Fruit fly (Drosophila melanogaster) whole organism, embryonic: Measurements from ENCODE around the gene CG18598.

Source experiments
- ATbp ChIP-seq: fragments of 200-800 bp; sonication (Bioruptor generic); optimal IDR thresholded peaks from 2 replicates; lab custom pipeline; 2017; ENCODE audit warnings: missing biosample characterization, mild to moderate bottlenecking, missing genetic modification characterization, missing genetic modification reagents
- BEAF-32 ChIP-seq: fragments of 200-800 bp; sonication (Bioruptor generic); optimal IDR thresholded peaks from 3 replicates; lab custom pipeline; 2017; ENCODE audit warnings: missing biosample characterization, missing genetic modification characterization, mild to moderate bottlenecking, moderate library complexity, missing genetic modification reagents
- C15 ChIP-seq: fragments of 200-800 bp; sonication (Bioruptor generic); IDR thresholded peaks from 3 replicates; pipeline ENCODE4 v1.3.6; 2022; ENCODE audit warnings: missing biosample characterization, missing genetic modification characterization
- CG12299 ChIP-seq: fragments of 200-800 bp; sonication (Bioruptor generic); optimal IDR thresholded peaks from 2 replicates; lab custom pipeline; 2018; ENCODE audit warnings: missing biosample characterization, mild to moderate bottlenecking, missing genetic modification characterization
- CG12391 ChIP-seq: fragments of 200-800 bp; sonication (Bioruptor generic); optimal IDR thresholded peaks from 3 replicates; lab custom pipeline; 2018; ENCODE audit warnings: missing biosample characterization, mild to moderate bottlenecking, missing genetic modification characterization, moderate library complexity
- CG12769 ChIP-seq: fragments of 200-800 bp; sonication (Bioruptor generic); optimal IDR thresholded peaks from 2 replicates; lab custom pipeline; 2019; ENCODE audit warnings: missing biosample characterization, mild to moderate bottlenecking, missing genetic modification characterization, moderate library complexity
- CG13123 ChIP-seq: fragments of 200-800 bp; sonication (Bioruptor generic); optimal IDR thresholded peaks from 2 replicates; lab custom pipeline; 2016; ENCODE audit warnings: missing biosample characterization, missing genetic modification characterization
- CG13296 ChIP-seq: fragments of 200-800 bp; sonication (Bioruptor generic); optimal IDR thresholded peaks from 3 replicates; lab custom pipeline; 2018; ENCODE audit warnings: missing biosample characterization, mild to moderate bottlenecking, missing genetic modification characterization
- CG14441 ChIP-seq: fragments of 200-800 bp; sonication (Bioruptor generic); IDR thresholded peaks from 2 replicates; pipeline ENCODE4 v1.3.6; 2022; ENCODE audit warnings: missing biosample characterization, missing genetic modification characterization
- CG14710 ChIP-seq: fragments of 200-800 bp; sonication (Bioruptor generic); optimal IDR thresholded peaks from 3 replicates; lab custom pipeline; 2019; ENCODE audit warnings: missing biosample characterization, mild to moderate bottlenecking, missing genetic modification characterization, moderate library complexity
- CG14965 ChIP-seq: fragments of 200-800 bp; sonication (Bioruptor generic); optimal IDR thresholded peaks from 2 replicates; lab custom pipeline; 2016; ENCODE audit warnings: missing biosample characterization, missing genetic modification characterization, borderline replicate concordance
- CG15601 ChIP-seq: fragments of 200-800 bp; sonication (Bioruptor generic); optimal IDR thresholded peaks from 3 replicates; lab custom pipeline; 2019; ENCODE audit warnings: missing biosample characterization, mild to moderate bottlenecking, missing genetic modification characterization, moderate library complexity
- CG16863 ChIP-seq: fragments of 200-800 bp; sonication (Bioruptor generic); optimal IDR thresholded peaks from 3 replicates; lab custom pipeline; 2016; ENCODE audit warnings: missing biosample characterization, missing genetic modification characterization
- CG17361 ChIP-seq: fragments of 200-800 bp; sonication (Bioruptor generic); IDR thresholded peaks from 3 replicates; pipeline ENCODE4 v1.3.6; 2022; ENCODE audit warnings: missing biosample characterization, missing genetic modification characterization
- CG17802 ChIP-seq: fragments of 200-800 bp; sonication (Bioruptor generic); optimal IDR thresholded peaks from 2 replicates; lab custom pipeline; 2018; ENCODE audit warnings: missing biosample characterization, mild to moderate bottlenecking, missing genetic modification characterization, moderate library complexity
- CG17912 ChIP-seq: fragments of 200-800 bp; sonication (Bioruptor generic); optimal IDR thresholded peaks from 2 replicates; lab custom pipeline; 2018; ENCODE audit warnings: missing biosample characterization, mild to moderate bottlenecking, missing genetic modification characterization
- CG18476 ChIP-seq: fragments of 200-800 bp; sonication (Bioruptor generic); optimal IDR thresholded peaks from 2 replicates; lab custom pipeline; 2016; ENCODE audit warnings: missing biosample characterization, mild to moderate bottlenecking, missing genetic modification characterization
- CG32767 ChIP-seq: fragments of 200-800 bp; sonication (Bioruptor generic); IDR thresholded peaks from 2 replicates; pipeline ENCODE4 v1.3.6; 2022; ENCODE audit warnings: missing biosample characterization, missing genetic modification characterization
- CG34224 ChIP-seq: fragments of 200-800 bp; sonication (Bioruptor generic); IDR thresholded peaks from 3 replicates; pipeline ENCODE4 v1.3.6; 2022; ENCODE audit warnings: missing biosample characterization, missing genetic modification characterization; ENCODE audit not compliant: partially characterized antibody
- CG34422 ChIP-seq: fragments of 200-800 bp; sonication (Bioruptor generic); IDR thresholded peaks from 3 replicates; pipeline ENCODE4 v1.3.6; 2022; ENCODE audit warnings: missing biosample characterization, missing genetic modification characterization
- CG42726 ChIP-seq: fragments of 200-800 bp; sonication (Bioruptor generic); IDR thresholded peaks from 2 replicates; pipeline ENCODE4 v1.3.6; 2022; ENCODE audit warnings: missing biosample characterization, missing genetic modification characterization; ENCODE audit not compliant: partially characterized antibody
- CG4404 ChIP-seq: fragments of 200-800 bp; sonication (Bioruptor generic); IDR thresholded peaks from 2 replicates; pipeline ENCODE4 v1.3.6; 2022; ENCODE audit warnings: missing biosample characterization, missing genetic modification characterization
- CG4424 ChIP-seq: fragments of 200-800 bp; sonication (Bioruptor generic); optimal IDR thresholded peaks from 3 replicates; lab custom pipeline; 2016; ENCODE audit warnings: missing biosample characterization, missing genetic modification characterization
- CG4854 ChIP-seq: fragments of 200-800 bp; sonication (Bioruptor generic); optimal IDR thresholded peaks from 2 replicates; lab custom pipeline; 2016; ENCODE audit warnings: missing biosample characterization, missing genetic modification characterization, inconsistent platforms
- CG5953 ChIP-seq: fragments of 200-800 bp; sonication (Bioruptor generic); IDR thresholded peaks from 2 replicates; pipeline ENCODE4 v1.3.6; 2022; ENCODE audit warnings: missing biosample characterization, missing genetic modification characterization
- CG6272 ChIP-seq: fragments of 200-800 bp; sonication (Bioruptor generic); IDR thresholded peaks from 2 replicates; pipeline ENCODE4 v1.3.6; 2022; ENCODE audit warnings: missing biosample characterization, missing genetic modification characterization
- CG7928 ChIP-seq: fragments of 200-800 bp; sonication (Bioruptor generic); optimal IDR thresholded peaks from 2 replicates; lab custom pipeline; 2017; ENCODE audit warnings: missing biosample characterization, mild to moderate bottlenecking, missing genetic modification characterization
- Dip2 ChIP-seq: fragments of 200-800 bp; sonication (Bioruptor generic); IDR thresholded peaks from 2 replicates; pipeline ENCODE4 v1.3.6; 2022; ENCODE audit warnings: missing biosample characterization, missing genetic modification characterization
- Doc2 ChIP-seq: fragments of 200-800 bp; sonication (Bioruptor generic); IDR thresholded peaks from 2 replicates; pipeline ENCODE4 v1.3.6; 2022; ENCODE audit warnings: missing biosample characterization, missing genetic modification characterization
- NC2β ChIP-seq: fragments of 200-800 bp; sonication (Bioruptor generic); optimal IDR thresholded peaks from 2 replicates; lab custom pipeline; 2016; ENCODE audit warnings: missing biosample characterization, missing genetic modification characterization
- Nf-YC ChIP-seq: fragments of 200-800 bp; optimal IDR thresholded peaks from 3 replicates; lab custom pipeline; 2019; ENCODE audit warnings: missing biosample characterization, mild to moderate bottlenecking, missing genetic modification characterization, moderate library complexity
- NfI ChIP-seq: fragments of 200-800 bp; sonication (Bioruptor generic); optimal IDR thresholded peaks from 3 replicates; lab custom pipeline; 2018; ENCODE audit warnings: missing biosample characterization, mild to moderate bottlenecking, missing genetic modification characterization, moderate library complexity
- Side ChIP-seq: fragments of 200-800 bp; sonication (Bioruptor generic); optimal IDR thresholded peaks from 2 replicates; lab custom pipeline; 2016; ENCODE audit warnings: missing biosample characterization, missing genetic modification characterization
- Sry-β ChIP-seq: fragments of 200-800 bp; sonication (Bioruptor generic); optimal IDR thresholded peaks from 2 replicates; lab custom pipeline; 2018; ENCODE audit warnings: missing biosample characterization, mild to moderate bottlenecking, missing genetic modification characterization, moderate library complexity
- Sry-δ ChIP-seq: fragments of 200-800 bp; sonication (Bioruptor generic); optimal IDR thresholded peaks from 2 replicates; lab custom pipeline; 2016; ENCODE audit warnings: missing biosample characterization, missing genetic modification characterization
- Trl ChIP-seq, 3 experiments: fragments of >200 bp in 2 of 3; fragments of 200-800 bp in 1 of 3; sonication (Bioruptor generic) in 1 of 3; optimal IDR thresholded peaks; 2 replicates in 1 of 3; 3 replicates in 2 of 3; lab custom pipeline; 2016 to 2017; ENCODE audit warnings: missing biosample characterization in 1 of 3, missing genetic modification characterization in 1 of 3
- Vsx1 ChIP-seq: fragments of 200-800 bp; sonication (Bioruptor generic); optimal IDR thresholded peaks from 2 replicates; lab custom pipeline; 2017; ENCODE audit warnings: missing biosample characterization, mild to moderate bottlenecking, missing genetic modification characterization, missing genetic modification reagents
- YL-1 ChIP-seq: fragments of 200-800 bp; sonication (Bioruptor generic); optimal IDR thresholded peaks from 3 replicates; lab custom pipeline; 2017; ENCODE audit warnings: missing biosample characterization, mild to moderate bottlenecking, missing genetic modification characterization
- al ChIP-seq: fragments of 200-800 bp; sonication (Bioruptor generic); IDR thresholded peaks from 2 replicates; pipeline ENCODE4 v1.3.6; 2022; ENCODE audit warnings: missing biosample characterization, missing genetic modification characterization
- cad ChIP-seq: fragments of >200 bp; optimal IDR thresholded peaks from 2 replicates; lab custom pipeline; 2017; ENCODE audit warnings: missing biosample characterization, missing genetic modification characterization
- fd96Cb ChIP-seq: fragments of 200-800 bp; sonication (Bioruptor generic); optimal IDR thresholded peaks from 2 replicates; lab custom pipeline; 2018; ENCODE audit warnings: missing biosample characterization, mild to moderate bottlenecking, missing genetic modification characterization, moderate library complexity
- hbn ChIP-seq: fragments of 200-800 bp; sonication (Bioruptor generic); IDR thresholded peaks from 2 replicates; pipeline ENCODE4 v1.3.6; 2022; ENCODE audit warnings: missing biosample characterization, missing genetic modification characterization; ENCODE audit not compliant: partially characterized antibody
- nerfin-1 ChIP-seq: fragments of 200-800 bp; sonication (Bioruptor generic); optimal IDR thresholded peaks from 3 replicates; lab custom pipeline; 2019; ENCODE audit warnings: missing biosample characterization, mild to moderate bottlenecking, missing genetic modification characterization, moderate library complexity
- oc ChIP-seq: fragments of 200-800 bp; sonication (Bioruptor generic); optimal IDR thresholded peaks from 2 replicates; lab custom pipeline; 2018; ENCODE audit warnings: missing biosample characterization, mild to moderate bottlenecking, missing genetic modification characterization, moderate library complexity
- peb ChIP-seq: fragments of 200-800 bp; sonication (Bioruptor generic); IDR thresholded peaks from 2 replicates; pipeline ENCODE4 v1.3.6; 2022; ENCODE audit warnings: missing biosample characterization, missing genetic modification characterization
- pros ChIP-seq: fragments of 200-800 bp; sonication (Bioruptor generic); optimal IDR thresholded peaks from 3 replicates; lab custom pipeline; 2019; ENCODE audit warnings: missing biosample characterization, mild to moderate bottlenecking, missing genetic modification characterization, moderate library complexity
- rib ChIP-seq: fragments of 200-800 bp; sonication (Bioruptor generic); IDR thresholded peaks from 2 replicates; pipeline ENCODE4 v1.3.6; 2022; ENCODE audit warnings: missing biosample characterization, missing genetic modification characterization
- sug ChIP-seq: fragments of 200-800 bp; optimal IDR thresholded peaks from 2 replicates; lab custom pipeline; 2019; ENCODE audit warnings: missing biosample characterization, mild to moderate bottlenecking, missing genetic modification characterization, moderate library complexity
- wek ChIP-seq: fragments of 200-800 bp; sonication (Bioruptor generic); optimal IDR thresholded peaks from 3 replicates; lab custom pipeline; 2018; ENCODE audit warnings: missing biosample characterization, mild to moderate bottlenecking, missing genetic modification characterization, moderate library complexity

CG18598 gene

dm6 chr3R:18298298-18298899 is 47.5 kb downstream of the CG18598 start (continued):
- TF ChIP-seq YL-1 (GFP tag; lab: Kevin White, UChicago): no peak
- TF ChIP-seq pros (GFP tag; lab: Kevin White, UChicago): peak; percentile 81
- TF ChIP-seq CG34224: peak; percentile 42; the same call in 2 of the 3 replicates
- peak; percentile 16 for TF ChIP-seq CG12769
- peak; percentile 35 for TF ChIP-seq Side
- TF ChIP-seq CG16863 (GFP tag; lab: Kevin White, UChicago): no peak
- peak; percentile 14 for TF ChIP-seq ATbp
- TF ChIP-seq Vsx1 (GFP tag; lab: Kevin White, UChicago): no peak
- no peak for TF ChIP-seq CG17802 (tag; lab: Kevin White, UChicago)
- TF ChIP-seq Trl (optimal IDR thresholded peaks at IDR 0.05; lab: Kevin White, UChicago): peak; percentile 41 to 53
- TF ChIP-seq Trl (GFP tag; optimal IDR thresholded peaks at IDR 0.05; lab: Kevin White, UChicago): no peak
- TF ChIP-seq CG14441 (GFP tag; lab: Robert Waterston, UW): no peak
- TF ChIP-seq CG12391 (tag; lab: Kevin White, UChicago): no peak
- no peak for TF ChIP-seq CG13123
- peak; percentile 20; the same call in 1 of the 2 replicates for TF ChIP-seq peb
- peak; percentile 28 for TF ChIP-seq CG13296 (GFP tag; lab: Kevin White, UChicago)
- no peak for TF ChIP-seq BEAF-32 (GFP tag; lab: Kevin White, UChicago)
- no peak for TF ChIP-seq CG42726 (GFP tag; lab: Robert Waterston, UW)
- no peak for TF ChIP-seq C15 (GFP tag; lab: Robert Waterston, UW)
- no peak for TF ChIP-seq CG7928 (GFP tag; lab: Kevin White, UChicago)
- TF ChIP-seq CG12299 (tag; lab: Kevin White, UChicago): no peak
- TF ChIP-seq nerfin-1: peak; percentile 95
- peak; percentile 27 for TF ChIP-seq wek
- TF ChIP-seq sug (tag; lab: Kevin White, UChicago): no peak
- no peak for TF ChIP-seq Doc2 (GFP tag; lab: Robert Waterston, UW)
- TF ChIP-seq CG6272 (GFP tag; lab: Robert Waterston, UW): no peak
- no peak for TF ChIP-seq CG32767
- TF ChIP-seq CG34422 (GFP tag; lab: Robert Waterston, UW): peak; percentile 80; the same call in 2 of the 3 replicates
- no peak for TF ChIP-seq cad (GFP tag; lab: Kevin White, UChicago)
- no peak for TF ChIP-seq NC2β (GFP tag; lab: Kevin White, UChicago)
- no peak for TF ChIP-seq Sry-δ (GFP tag; lab: Kevin White, UChicago)
- no peak for TF ChIP-seq CG4424 (GFP tag; lab: Kevin White, UChicago)
- TF ChIP-seq CG4854 (GFP tag; lab: Kevin White, UChicago): peak; percentile 29
- TF ChIP-seq hbn (GFP tag; lab: Robert Waterston, UW): no peak
- no peak for TF ChIP-seq al
- TF ChIP-seq Nf-YC (tag; lab: Kevin White, UChicago): no peak
- TF ChIP-seq oc (tag; lab: Kevin White, UChicago): no peak
- TF ChIP-seq CG4404 (GFP tag; lab: Robert Waterston, UW): no peak
- no peak for TF ChIP-seq CG14965
- no peak for TF ChIP-seq CG17361 (GFP tag; lab: Robert Waterston, UW)
- no peak for TF ChIP-seq CG15601 (tag; lab: Kevin White, UChicago)
- peak; percentile 84 for TF ChIP-seq rib (GFP tag; lab: Robert Waterston, UW)
- TF ChIP-seq Sry-β (GFP tag; lab: Kevin White, UChicago): no peak
- no peak for TF ChIP-seq CG18476
- TF ChIP-seq fd96Cb (tag; lab: Kevin White, UChicago): no peak
- no peak for TF ChIP-seq Dip2 (GFP tag; lab: Robert Waterston, UW)
- no peak for TF ChIP-seq CG14710
- peak; percentile 14 for TF ChIP-seq NfI (GFP tag; lab: Kevin White, UChicago)
- TF ChIP-seq CG5953: no peak
- TF ChIP-seq CG17912 (GFP tag; lab: Kevin White, UChicago): peak; percentile 49
